1 fruit fly cellular context compared by ENCODE assay signal in the genomic region with DNA sequence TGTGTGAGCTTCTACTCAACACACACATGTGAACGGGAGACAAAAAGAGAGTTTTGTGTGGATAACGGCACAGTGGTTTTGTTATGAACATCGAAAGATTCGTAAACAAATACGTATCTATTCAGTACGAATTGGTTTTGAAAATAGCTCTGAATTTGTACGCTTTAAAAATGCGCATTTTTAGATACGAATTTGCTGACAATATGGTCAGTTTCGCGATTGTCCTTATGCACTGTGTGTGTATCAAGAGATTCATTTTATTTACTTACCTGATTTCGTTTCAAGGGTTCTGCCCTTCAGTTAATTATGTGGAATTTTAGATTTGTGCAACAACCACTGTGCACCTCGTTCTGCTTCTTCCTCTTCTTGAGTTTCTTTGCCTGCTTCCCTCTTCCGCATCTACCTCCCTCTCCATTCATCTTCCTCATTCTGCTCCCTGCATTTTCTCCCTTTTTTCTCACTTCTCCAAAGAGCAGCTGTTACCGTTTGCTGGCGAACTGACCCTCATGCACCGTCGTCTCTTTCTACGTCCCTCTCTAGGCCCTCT.
TF ChIP-seq lines count a peak whose summit lies in the region.

No protein-coding gene starts in this region.

TF ChIP-seq in whole organism, embryonic, 481 proteins besides CTCF, POLR2A, EP300 and RAD21 (continued from another document):
- TF ChIP-seq lola (GFP tag; optimal IDR thresholded peaks at IDR 0.05; lab: Kevin White, UChicago) (peak in 1 of 3 experiments; percentile 91), CG6854 (GFP tag; optimal IDR thresholded peaks at IDR 0.05; lab: Kevin White, UChicago) (no peak), ash1 (GFP tag; optimal IDR thresholded peaks at IDR 0.05; lab: Kevin White, UChicago) (no peak), maf-S (GFP tag; optimal IDR thresholded peaks at IDR 0.05; lab: Kevin White, UChicago) (peak; percentile 55), Mes4 (GFP tag; optimal IDR thresholded peaks at IDR 0.05; lab: Kevin White, UChicago) (peak; percentile 74), D (optimal IDR thresholded peaks at IDR 0.05; lab: Kevin White, UChicago) (no peak), D (GFP tag; optimal IDR thresholded peaks at IDR 0.05; lab: Kevin White, UChicago) (peak; percentile 88)
